Fruit fly (Drosophila melanogaster) ovary, adult (tissue): ENCODE data around the gene RpL35.

Source experiments
- CG17801 ChIP-seq: fragments of 200-800 bp; optimal IDR thresholded peaks from 2 replicates; lab custom pipeline; 2019; ENCODE audit warnings: missing biosample characterization, mild to moderate bottlenecking, missing genetic modification characterization, moderate library complexity; ENCODE audit not compliant: partially characterized antibody

Gene RpL35

DNA sequence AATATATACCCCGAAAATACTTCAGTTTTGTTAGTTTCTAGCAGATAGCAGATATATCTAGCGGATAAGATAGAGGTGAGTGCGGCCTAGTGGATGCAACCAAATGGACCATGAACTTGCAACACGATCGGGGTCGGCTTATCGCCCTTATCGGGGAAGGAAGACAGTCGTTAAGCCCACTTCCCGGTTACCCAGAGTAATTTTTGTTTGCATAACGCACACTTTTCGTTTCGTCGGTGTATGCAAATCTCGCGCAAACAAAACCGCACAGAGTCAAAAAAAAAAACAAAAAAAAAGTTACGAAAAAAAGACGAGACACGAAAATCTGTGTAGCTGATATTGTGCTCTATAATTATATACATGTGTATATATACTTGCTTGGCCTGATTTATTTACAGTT is 40.8 kb downstream of the RpL35 start:
- no peak for TF ChIP-seq CG17801 (GFP tag; lab: Kevin White, UChicago)

DNA sequence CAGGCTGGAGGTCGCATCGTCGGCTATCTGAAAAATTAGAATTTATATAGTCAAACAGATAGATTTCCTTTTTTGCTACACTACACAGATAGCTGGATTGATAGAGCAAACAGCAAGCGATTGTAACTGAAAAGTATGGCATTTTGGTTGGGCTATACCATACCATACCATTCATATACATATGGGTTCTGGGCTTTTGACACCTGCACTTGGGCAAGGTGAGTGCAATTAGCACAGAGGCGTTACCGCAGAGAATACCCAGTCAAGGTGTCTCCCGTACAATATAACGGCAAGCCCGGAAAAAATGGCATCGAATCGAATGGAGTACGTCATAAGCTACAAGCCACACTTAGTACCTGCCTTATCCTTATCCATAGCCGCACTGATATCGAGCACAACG is 42.6 kb downstream of the RpL35 start:
- no peak for TF ChIP-seq CG17801 (GFP tag; lab: Kevin White, UChicago)

DNA sequence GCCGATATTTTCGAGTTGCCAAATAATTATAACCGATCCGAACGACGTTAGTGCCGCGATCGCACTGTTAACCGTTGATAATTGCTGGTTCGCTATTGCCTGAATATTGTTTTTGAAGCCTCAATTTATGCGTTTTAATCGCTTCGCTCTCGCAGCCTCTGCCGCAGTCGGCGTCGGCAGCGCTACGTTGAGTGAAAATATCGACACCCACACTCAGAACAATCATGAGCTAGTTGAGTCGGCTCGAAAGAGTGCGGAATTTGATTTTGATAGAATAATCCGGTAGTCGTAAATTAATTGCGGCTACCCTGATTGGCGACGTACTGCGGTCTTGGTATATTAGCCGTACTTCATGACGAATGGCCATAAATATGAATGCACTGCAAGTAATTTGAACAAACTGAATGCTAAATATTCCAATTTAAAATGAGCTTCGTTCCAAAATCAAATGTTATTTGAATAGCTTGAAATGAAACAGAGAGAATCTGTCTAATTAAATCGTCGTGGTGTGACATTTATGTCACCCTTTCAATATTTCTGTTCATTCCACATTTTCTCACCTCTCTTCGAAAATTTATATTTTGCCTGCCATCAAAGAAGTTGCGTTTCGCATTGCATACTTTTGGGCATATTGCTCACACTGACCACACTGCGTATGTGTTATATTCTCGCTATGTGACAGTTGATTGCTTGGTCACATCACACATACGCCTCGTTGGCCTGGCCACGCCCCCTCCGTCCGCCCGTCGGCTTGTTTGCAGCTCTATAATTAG is 43.4 kb downstream of the RpL35 start:
- TF ChIP-seq CG17801 (GFP tag; lab: Kevin White, UChicago): no peak

DNA sequence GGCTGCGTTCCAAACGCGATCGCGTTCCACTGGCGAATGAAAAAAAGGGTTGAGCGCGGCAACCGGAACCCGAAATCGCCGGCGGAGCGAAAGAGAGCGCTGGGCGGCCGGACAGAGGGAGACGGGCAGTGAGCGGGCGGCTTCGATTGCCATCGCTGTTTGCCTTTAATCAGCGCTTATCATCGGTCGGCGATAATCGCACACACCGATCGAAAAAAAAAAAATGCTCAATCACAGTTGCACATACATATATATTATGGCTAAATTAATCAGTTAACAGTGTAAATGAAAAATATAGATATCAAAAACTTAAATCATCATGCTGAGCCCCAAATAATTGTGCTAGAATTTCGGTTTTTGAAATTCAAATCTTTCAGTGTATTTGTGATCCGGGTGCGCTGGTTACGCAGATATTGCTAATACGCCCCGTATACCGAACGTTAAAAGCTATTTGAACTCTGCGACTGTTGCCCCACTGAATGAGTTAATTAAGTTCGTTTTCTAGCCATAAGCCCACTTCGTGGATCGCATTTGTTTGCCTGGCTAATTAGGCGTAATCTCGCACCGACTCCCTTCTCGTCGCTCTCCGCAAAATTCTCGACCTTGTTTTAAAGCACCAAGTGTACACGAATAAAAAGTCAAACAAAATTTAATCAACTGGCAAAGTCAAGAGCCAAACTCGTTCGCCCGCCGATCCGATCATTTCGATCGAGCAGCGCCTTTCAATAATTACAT is 45.7 kb downstream of the RpL35 start, which contains the start of gene CG33080:
TSS of gene CG33080 (minus strand) at position 38 of the 735 bp plus-strand sequence.
- TF ChIP-seq CG17801 (GFP tag; lab: Kevin White, UChicago): no peak

DNA sequence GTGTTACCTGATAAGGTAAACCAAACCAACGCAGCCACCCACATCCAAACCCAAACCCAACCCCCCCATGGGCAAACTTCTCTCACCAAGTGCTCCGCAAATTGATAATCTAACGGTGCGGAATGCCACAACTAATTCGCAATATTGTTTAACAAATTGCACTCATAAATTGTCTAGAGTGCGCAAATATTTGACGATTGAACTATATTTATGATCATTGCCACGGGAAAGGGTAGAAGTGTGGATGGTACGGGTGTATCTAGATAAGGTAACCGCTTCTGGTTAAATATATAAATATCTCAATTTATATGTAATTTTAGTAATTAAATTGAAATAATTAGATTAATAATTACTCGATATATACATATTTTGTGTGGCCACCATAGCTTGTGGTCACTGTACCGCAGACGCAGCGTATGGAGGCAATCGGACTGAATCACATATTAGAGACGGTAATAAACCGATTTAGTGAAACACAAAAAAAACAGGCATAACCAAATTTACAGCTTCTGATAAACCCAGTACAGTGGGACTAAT is 46.3 kb downstream of the RpL35 start:
- peak; percentile 72 for TF ChIP-seq CG17801 (GFP tag; lab: Kevin White, UChicago)
